Worm (Caenorhabditis elegans): ENCODE measurements around the gene stdh-1.

DNA sequence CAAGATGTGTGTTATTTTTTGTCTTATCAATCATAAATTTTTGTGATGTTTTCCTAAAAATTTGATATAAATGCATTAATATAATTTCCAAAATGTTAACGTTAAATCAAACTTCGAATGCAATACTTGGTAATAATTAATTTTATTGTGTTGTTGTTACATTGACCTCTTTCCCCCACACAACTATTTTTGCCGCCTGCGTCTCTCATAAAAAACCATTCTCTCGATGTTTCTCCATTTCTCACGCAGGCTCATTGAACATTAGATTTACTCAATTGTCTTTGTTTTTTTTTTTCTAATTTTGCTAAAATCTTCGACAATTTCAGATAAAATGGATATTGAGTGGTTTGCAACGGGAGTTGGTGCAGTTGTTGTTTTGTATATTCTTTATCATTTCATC is at the start of gene stdh-1:
- TF ChIP-seq dao-5 (tag; optimal IDR thresholded peaks at IDR 0.05) (no peak), W03F9.2 (tag; optimal IDR thresholded peaks at IDR 0.05) (no peak), him-1 (tag; optimal IDR thresholded peaks at IDR 0.05) (no peak)
